Worm (Caenorhabditis elegans) whole organism, late embryonic: ENCODE measurements around the gene msp-58.

Experiments
- elt-4 ChIP-seq: sonication (generic microtip); optimal IDR thresholded peaks from 2 replicates; lab custom pipeline; 2016; ENCODE audit warnings: missing genetic modification characterization, missing compliant biosample characterization
- gmeb-2 ChIP-seq: sonication (generic microtip); optimal IDR thresholded peaks from 2 replicates; lab custom pipeline; 2016; ENCODE audit warnings: missing genetic modification characterization, inconsistent platforms, missing compliant biosample characterization
- pqm-1 ChIP-seq: sonication (generic microtip); optimal IDR thresholded peaks from 2 replicates; lab custom pipeline; 2016; ENCODE audit warnings: missing genetic modification characterization, missing compliant biosample characterization

ce11 chrIV:5290547-5290946 is 17.8 kb upstream of the msp-58 start, which contains the start of gene nlp-47:
- no peak for TF ChIP-seq gmeb-2 (tag; lab: Kevin White, UChicago)
- no peak for TF ChIP-seq pqm-1 (tag; lab: Kevin White, UChicago)
- no peak for TF ChIP-seq elt-4 (tag; lab: Kevin White, UChicago)
